Worm (Caenorhabditis elegans) whole organism, late embryonic: ENCODE results near the gene Y55F3AR.2.

ENCODE experiments used
- F13H6.1 ChIP-seq: sonication (generic microtip); optimal IDR thresholded peaks from 2 replicates; lab custom pipeline; 2016; ENCODE audit warnings: missing genetic modification characterization, missing compliant biosample characterization
- ceh-14 ChIP-seq: sonication (generic microtip); optimal IDR thresholded peaks from 2 replicates; lab custom pipeline; 2016; ENCODE audit warnings: missing genotype, missing genetic modification characterization, missing compliant biosample characterization
- dve-1 ChIP-seq: sonication (generic microtip); optimal IDR thresholded peaks from 2 replicates; lab custom pipeline; 2017; ENCODE audit warnings: antibody characterized with exemption, mild to moderate bottlenecking, missing genetic modification characterization, missing compliant biosample characterization
- elt-2 ChIP-seq: sonication (generic microtip); optimal IDR thresholded peaks from 2 replicates; lab custom pipeline; 2016; ENCODE audit warnings: missing genetic modification reagents, missing genetic modification characterization, missing compliant biosample characterization
- hlh-13 ChIP-seq: fragments of 200-800 bp; sonication (Bioruptor generic); optimal IDR thresholded peaks from 2 replicates; lab custom pipeline; 2018; ENCODE audit warnings: mild to moderate bottlenecking, missing genetic modification characterization, missing compliant biosample characterization
- hlh-30 ChIP-seq: sonication (generic microtip); optimal IDR thresholded peaks from 2 replicates; lab custom pipeline; 2017; ENCODE audit warnings: antibody characterized with exemption, missing genetic modification characterization, missing compliant biosample characterization; ENCODE audit not compliant: insufficient read depth
- hlh-6 ChIP-seq: sonication (generic microtip); optimal IDR thresholded peaks from 2 replicates; lab custom pipeline; 2016; ENCODE audit warnings: missing genotype, missing genetic modification characterization, missing compliant biosample characterization
- nfya-1 ChIP-seq: sonication (generic microtip); optimal IDR thresholded peaks from 2 replicates; lab custom pipeline; 2017; ENCODE audit warnings: missing genetic modification characterization, mild to moderate bottlenecking, missing compliant biosample characterization, antibody characterized with exemption, moderate library complexity
- unc-42 ChIP-seq: sonication (generic microtip); optimal IDR thresholded peaks from 2 replicates; lab custom pipeline; 2016; ENCODE audit warnings: missing genotype, missing genetic modification characterization, missing compliant biosample characterization

DNA sequence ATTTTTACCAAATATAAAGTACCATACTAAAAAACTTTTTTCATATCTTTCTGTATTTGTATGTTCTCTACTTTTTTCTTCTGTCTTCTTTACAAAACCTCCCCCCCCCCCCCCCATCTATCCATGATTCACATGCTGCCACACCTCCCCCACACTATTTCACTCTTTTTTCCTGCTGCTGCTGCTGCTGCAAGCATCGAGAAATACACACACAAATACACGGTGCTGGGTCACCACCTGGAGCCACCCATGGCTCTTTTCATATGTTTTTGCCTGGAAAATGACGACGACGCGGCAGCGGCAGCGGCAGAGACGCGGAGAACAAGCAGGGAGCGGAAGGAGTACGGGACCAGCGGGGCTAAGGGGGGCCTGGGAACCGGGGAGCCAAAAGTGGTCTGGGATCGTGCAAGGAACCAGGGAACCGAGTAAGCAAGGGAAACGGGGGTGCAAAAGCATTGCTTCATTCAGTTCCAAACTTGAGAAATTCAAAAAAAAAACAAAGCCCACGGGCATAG, 25.6 kb upstream of the Y55F3AR.2 start:
- no peak for TF ChIP-seq dve-1
- no peak for TF ChIP-seq hlh-6 (tag; lab: Kevin White, UChicago)
- no peak for TF ChIP-seq F13H6.1 (tag; lab: Kevin White, UChicago)
- TF ChIP-seq ceh-14 (tag; lab: Kevin White, UChicago) = no peak
- TF ChIP-seq hlh-30 (tag; lab: Kevin White, UChicago) = no peak
- TF ChIP-seq nfya-1 (tag; lab: Kevin White, UChicago) = no peak
- no peak for TF ChIP-seq unc-42 (tag; lab: Kevin White, UChicago)
- no peak for TF ChIP-seq hlh-13 (GFP tag; lab: Kevin White, UChicago)
- no peak for TF ChIP-seq elt-2 (tag; lab: Kevin White, UChicago)
